Fruit fly (Drosophila melanogaster): ENCODE data around the gene CG44422.

- TF ChIP-seq pan (optimal IDR thresholded peaks at IDR 0.05) = no peak
- no peak for TF ChIP-seq psq (optimal IDR thresholded peaks at IDR 0.05)
- no peak for TF ChIP-seq Dll (optimal IDR thresholded peaks at IDR 0.05)
- no peak for TF ChIP-seq CG8478 (optimal IDR thresholded peaks at IDR 0.05)
Measured at dm6 chrX:11283570-11283969, 19.0 kb downstream of the CG44422 start.

Measured in whole organism.